Worm (Caenorhabditis elegans) whole organism, late embryonic: ENCODE results near the gene mtpn-1.
A peak's percentile ranks its signal among the peaks of the same experiment; 100 is the strongest.

Experiments used
- Y22D7AL.16 ChIP-seq: sonication (generic microtip); optimal IDR thresholded peaks from 2 replicates; lab custom pipeline; 2016; ENCODE audit warnings: missing genetic modification characterization, missing compliant biosample characterization
- ahr-1 ChIP-seq: sonication (generic microtip); optimal IDR thresholded peaks from 2 replicates; lab custom pipeline; 2016; ENCODE audit warnings: missing genetic modification characterization, missing compliant biosample characterization
- ama-1 ChIP-seq: fragments of 150-350 bp; optimal IDR thresholded peaks from 2 replicates; lab custom pipeline; 2014
- ceh-18 ChIP-seq: sonication (generic microtip); optimal IDR thresholded peaks from 2 replicates; lab custom pipeline; 2016; ENCODE audit warnings: missing genetic modification characterization, missing compliant biosample characterization
- ceh-30 ChIP-seq: fragments of 150-350 bp; optimal IDR thresholded peaks from 2 replicates; lab custom pipeline; 2014; ENCODE audit warnings: missing biosample characterization, missing genetic modification characterization
- ceh-31 ChIP-seq: sonication (generic microtip); optimal IDR thresholded peaks from 2 replicates; lab custom pipeline; 2016; ENCODE audit warnings: missing genetic modification characterization, missing compliant biosample characterization
- ceh-34 ChIP-seq: sonication (generic microtip); optimal IDR thresholded peaks from 2 replicates; lab custom pipeline; 2016; ENCODE audit warnings: mild to moderate bottlenecking, missing genetic modification characterization, missing compliant biosample characterization
- ceh-6 ChIP-seq: fragments of 200-800 bp; sonication (Bioruptor generic); optimal IDR thresholded peaks from 2 replicates; lab custom pipeline; 2018; ENCODE audit warnings: mild to moderate bottlenecking, missing genetic modification characterization, missing compliant biosample characterization
- dmd-4 ChIP-seq: sonication (generic microtip); optimal IDR thresholded peaks from 2 replicates; lab custom pipeline; 2016; ENCODE audit warnings: borderline replicate concordance, missing genetic modification characterization, missing compliant biosample characterization
- dve-1 ChIP-seq: sonication (generic microtip); optimal IDR thresholded peaks from 2 replicates; lab custom pipeline; 2017; ENCODE audit warnings: antibody characterized with exemption, mild to moderate bottlenecking, missing genetic modification characterization, missing compliant biosample characterization
- elt-2 ChIP-seq: sonication (generic microtip); optimal IDR thresholded peaks from 2 replicates; lab custom pipeline; 2016; ENCODE audit warnings: missing genetic modification reagents, missing genetic modification characterization, missing compliant biosample characterization
- ets-4 ChIP-seq: sonication (generic microtip); optimal IDR thresholded peaks from 2 replicates; lab custom pipeline; 2016; ENCODE audit warnings: missing genetic modification characterization, missing compliant biosample characterization
- fax-1 ChIP-seq: sonication (generic microtip); optimal IDR thresholded peaks from 2 replicates; lab custom pipeline; 2016; ENCODE audit warnings: missing genotype, missing genetic modification characterization, missing compliant biosample characterization
- hlh-30 ChIP-seq: sonication (generic microtip); optimal IDR thresholded peaks from 2 replicates; lab custom pipeline; 2017; ENCODE audit warnings: antibody characterized with exemption, missing genetic modification characterization, missing compliant biosample characterization; ENCODE audit not compliant: insufficient read depth
- hlh-6 ChIP-seq: sonication (generic microtip); optimal IDR thresholded peaks from 2 replicates; lab custom pipeline; 2016; ENCODE audit warnings: missing genotype, missing genetic modification characterization, missing compliant biosample characterization
- hlh-8 ChIP-seq: sonication (generic microtip); optimal IDR thresholded peaks from 2 replicates; lab custom pipeline; 2016; ENCODE audit warnings: missing genotype, missing genetic modification characterization, missing compliant biosample characterization
- mec-3 ChIP-seq: sonication (generic microtip); optimal IDR thresholded peaks from 2 replicates; lab custom pipeline; 2016; ENCODE audit warnings: borderline replicate concordance, missing genetic modification characterization, missing compliant biosample characterization
- nfya-1 ChIP-seq: sonication (generic microtip); optimal IDR thresholded peaks from 2 replicates; lab custom pipeline; 2017; ENCODE audit warnings: missing genetic modification characterization, mild to moderate bottlenecking, missing compliant biosample characterization, antibody characterized with exemption, moderate library complexity
- pag-3 ChIP-seq: sonication (generic microtip); optimal IDR thresholded peaks from 2 replicates; lab custom pipeline; 2016; ENCODE audit warnings: missing compliant biosample characterization, missing genetic modification characterization, borderline replicate concordance
- pat-9 ChIP-seq: fragments of 200-800 bp; sonication (Bioruptor generic); optimal IDR thresholded peaks from 2 replicates; lab custom pipeline; 2018; ENCODE audit warnings: mild to moderate bottlenecking, missing genetic modification characterization, moderate library complexity, missing compliant biosample characterization
- pax-1 ChIP-seq: fragments of 150-350 bp; optimal IDR thresholded peaks from 2 replicates; lab custom pipeline; 2014; ENCODE audit warnings: missing biosample characterization, missing genetic modification characterization
- pros-1 ChIP-seq: fragments of 150-350 bp; optimal IDR thresholded peaks from 2 replicates; lab custom pipeline; 2014; ENCODE audit warnings: missing biosample characterization, missing genetic modification reagents, missing genetic modification characterization
- ref-2 ChIP-seq: sonication (generic microtip); optimal IDR thresholded peaks from 2 replicates; lab custom pipeline; 2016; ENCODE audit warnings: missing genetic modification characterization, missing compliant biosample characterization
- sdc-2 ChIP-seq: sonication (generic microtip); optimal IDR thresholded peaks from 2 replicates; lab custom pipeline; 2016; ENCODE audit warnings: missing genotype, missing genetic modification characterization, missing compliant biosample characterization
- sox-4 ChIP-seq: sonication (generic microtip); optimal IDR thresholded peaks from 2 replicates; lab custom pipeline; 2017; ENCODE audit warnings: mild to moderate bottlenecking, missing genetic modification characterization, inconsistent platforms, missing compliant biosample characterization
- syd-9 ChIP-seq: sonication (generic microtip); optimal IDR thresholded peaks from 2 replicates; lab custom pipeline; 2016; ENCODE audit warnings: mild to moderate bottlenecking, missing genetic modification characterization, moderate library complexity, missing compliant biosample characterization
- tbx-7 ChIP-seq: sonication (generic microtip); optimal IDR thresholded peaks from 2 replicates; lab custom pipeline; 2016; ENCODE audit warnings: missing genotype, missing genetic modification characterization, missing compliant biosample characterization
- unc-3 ChIP-seq, 2 experiments: fragments of 200-800 bp in 1 of 2; sonication (Bioruptor generic) in 1 of 2; sonication (generic microtip) in 1 of 2; conservative IDR thresholded peaks in 1 of 2; optimal IDR thresholded peaks in 1 of 2; 2 replicates each; pipeline versions ENCODE4 v1.3.6 to Lab custom; 2016 to 2022; ENCODE audit warnings: missing compliant biosample characterization in 2 of 2, missing genetic modification characterization in 2 of 2, missing genetic modification reagents in 1 of 2
- unc-42 ChIP-seq: sonication (generic microtip); optimal IDR thresholded peaks from 2 replicates; lab custom pipeline; 2016; ENCODE audit warnings: missing genotype, missing genetic modification characterization, missing compliant biosample characterization
- unc-55 ChIP-seq: sonication (generic microtip); optimal IDR thresholded peaks from 2 replicates; lab custom pipeline; 2017; ENCODE audit warnings: missing biosample characterization, missing genetic modification reagents, missing genetic modification characterization
- unc-86 ChIP-seq: sonication (generic microtip); optimal IDR thresholded peaks from 2 replicates; lab custom pipeline; 2016; ENCODE audit warnings: missing genetic modification characterization, missing compliant biosample characterization
- zip-5 ChIP-seq: sonication (generic microtip); optimal IDR thresholded peaks from 2 replicates; lab custom pipeline; 2016; ENCODE audit warnings: missing genetic modification characterization, missing compliant biosample characterization
- ztf-16 ChIP-seq: sonication (generic microtip); optimal IDR thresholded peaks from 2 replicates; lab custom pipeline; 2017; ENCODE audit warnings: missing genetic modification characterization, missing compliant biosample characterization

mtpn-1 gene

DNA sequence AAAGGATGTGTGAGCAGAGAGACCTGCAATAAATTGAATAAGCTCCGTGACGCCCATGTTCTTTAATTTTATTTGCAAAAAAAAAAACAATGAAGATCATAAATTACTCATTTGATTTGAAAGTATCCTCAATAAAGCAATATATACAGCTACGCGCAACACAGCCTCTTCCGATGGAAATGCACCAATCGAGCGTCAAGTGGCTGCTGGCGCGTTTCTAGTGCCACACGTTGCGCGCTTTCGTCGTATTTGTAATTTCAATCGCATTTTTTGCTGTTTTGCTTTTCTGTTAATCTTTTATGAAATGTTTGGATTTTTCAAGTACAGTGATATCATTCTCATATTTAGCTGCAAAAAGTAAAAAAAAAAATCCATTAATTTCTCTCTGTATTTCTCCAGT lies 25.0 kb upstream of the mtpn-1 start:
- TF ChIP-seq sdc-2 (tag; lab: Kevin White, UChicago) (peak; percentile 2), ama-1 (lab: Kevin White, UChicago) (no peak), ref-2 (tag; lab: Kevin White, UChicago) (no peak), ceh-31 (tag; lab: Kevin White, UChicago) (peak; percentile 26), ztf-16 (tag; lab: Kevin White, UChicago) (no peak), sox-4 (tag; lab: Kevin White, UChicago) (no peak), Y22D7AL.16 (tag; lab: Kevin White, UChicago) (no peak)

ce11 chrX:2385453-2385852 lies 21.8 kb upstream of the mtpn-1 start, which contains the start of gene F47G3.1:
TSS of gene F47G3.1 (plus strand) at chrX:2385753.
- TF ChIP-seq syd-9 (tag; lab: Kevin White, UChicago) (no peak), ceh-30 (no peak), unc-55 (GFP tag; lab: Kevin White, UChicago) (no peak), dmd-4 (tag; lab: Kevin White, UChicago) (no peak), unc-3 (GFP tag; conservative IDR thresholded peaks at IDR 0.05; lab: Robert Waterston, UW) (no peak), unc-3 (tag; optimal IDR thresholded peaks at IDR 0.05; lab: Kevin White, UChicago) (no peak), zip-5 (no peak), ceh-34 (tag; lab: Kevin White, UChicago) (no peak), mec-3 (tag; lab: Kevin White, UChicago) (no peak), tbx-7 (tag; lab: Kevin White, UChicago) (no peak), pros-1 (tag; lab: Kevin White, UChicago) (no peak), hlh-30 (tag; lab: Kevin White, UChicago) (no peak), pax-1 (tag; lab: Kevin White, UChicago) (no peak)

DNA sequence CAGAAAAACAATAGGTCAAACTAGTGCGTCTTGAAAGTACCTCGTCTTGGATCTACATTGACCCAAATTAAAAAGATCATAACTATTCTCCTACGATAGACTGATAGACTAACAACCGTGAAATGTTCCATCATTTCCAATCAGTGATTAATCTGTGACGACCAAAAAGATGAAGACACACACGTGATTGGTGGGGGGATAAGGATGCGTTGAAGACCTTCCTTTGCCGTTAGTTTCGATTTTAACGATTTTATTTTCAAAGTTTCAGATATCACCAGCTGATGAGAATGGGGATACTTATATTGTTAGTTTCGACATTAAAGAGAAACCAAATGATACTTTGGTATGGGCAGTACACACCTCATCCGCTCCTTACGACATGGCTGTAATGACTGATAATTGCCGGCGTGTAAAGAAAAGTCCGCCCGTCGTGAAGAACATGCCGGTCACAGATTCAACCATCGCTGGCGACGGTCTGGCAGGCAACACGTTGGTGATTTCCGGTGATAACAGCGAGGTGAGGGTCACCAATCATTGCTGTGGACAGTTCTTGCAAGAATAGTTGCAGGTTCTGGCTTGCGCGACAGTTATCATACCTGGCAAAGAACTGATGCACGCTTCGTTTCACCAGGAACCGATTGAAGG lies 20.2 kb upstream of the mtpn-1 start:
- TF ChIP-seq fax-1 (tag; lab: Kevin White, UChicago) (no peak), pros-1 (tag; lab: Kevin White, UChicago) (no peak), ceh-18 (tag; lab: Kevin White, UChicago) (no peak), ets-4 (tag; lab: Kevin White, UChicago) (no peak), elt-2 (tag; lab: Kevin White, UChicago) (no peak), pat-9 (tag; lab: Kevin White, UChicago) (no peak), unc-86 (tag; lab: Kevin White, UChicago) (no peak), mec-3 (tag; lab: Kevin White, UChicago) (no peak)

DNA sequence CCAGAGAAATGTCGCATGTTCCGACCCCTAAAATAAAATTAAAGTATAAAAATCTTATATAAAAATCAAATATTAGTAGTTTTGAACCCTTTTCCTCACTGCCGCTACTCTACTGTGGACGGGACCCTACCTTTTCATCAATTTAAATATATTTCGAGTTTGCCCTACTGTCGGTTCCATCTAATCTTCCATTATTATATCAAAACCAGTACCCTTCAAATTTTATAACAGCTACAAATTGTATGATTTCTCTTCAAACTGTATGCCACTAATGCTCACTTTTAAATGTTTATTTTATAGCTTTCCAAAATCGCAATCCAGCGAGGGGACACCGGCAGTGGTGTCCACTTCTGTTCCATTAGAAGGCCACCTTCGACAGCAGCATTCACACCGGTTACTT lies 12.3 kb upstream of the mtpn-1 start, which contains the start of gene C43H6.6:
C43H6.6 (plus strand) TSS at position 301 of the 400 bp plus-strand sequence.
- TF ChIP-seq tbx-7 (tag; lab: Kevin White, UChicago): no peak
- TF ChIP-seq mec-3 (tag; lab: Kevin White, UChicago): no peak
- no peak for TF ChIP-seq pros-1 (tag; lab: Kevin White, UChicago)
- TF ChIP-seq hlh-6: no peak
- no peak for TF ChIP-seq unc-86 (tag; lab: Kevin White, UChicago)
- no peak for TF ChIP-seq nfya-1 (tag; lab: Kevin White, UChicago)
- TF ChIP-seq pag-3 (tag; lab: Kevin White, UChicago): no peak
- TF ChIP-seq dve-1 (tag; lab: Kevin White, UChicago): no peak
- TF ChIP-seq hlh-30 (tag; lab: Kevin White, UChicago): no peak
- no peak for TF ChIP-seq ceh-31 (tag; lab: Kevin White, UChicago)
- TF ChIP-seq ztf-16 (tag; lab: Kevin White, UChicago): no peak
- TF ChIP-seq dmd-4 (tag; lab: Kevin White, UChicago): no peak
- TF ChIP-seq, all 69 proteins: peak for 0

- TF ChIP-seq ceh-31 (tag; lab: Kevin White, UChicago): peak; percentile 47
- TF ChIP-seq hlh-30 (tag; lab: Kevin White, UChicago): peak; percentile 36
- no peak for TF ChIP-seq fax-1 (tag; lab: Kevin White, UChicago)
- peak; percentile 85 for TF ChIP-seq nfya-1 (tag; lab: Kevin White, UChicago)
- peak; percentile 33 for TF ChIP-seq sdc-2 (tag; lab: Kevin White, UChicago)
- TF ChIP-seq unc-55 (GFP tag; lab: Kevin White, UChicago): peak; percentile 71
- TF ChIP-seq ahr-1 (tag; lab: Kevin White, UChicago): no peak
- TF ChIP-seq unc-42 (tag; lab: Kevin White, UChicago): peak; percentile 40
- no peak for TF ChIP-seq ceh-30
- TF ChIP-seq ceh-6 (GFP tag; lab: Kevin White, UChicago): no peak
- TF ChIP-seq hlh-8 (tag; lab: Kevin White, UChicago): no peak
These were observed 5.4 kb upstream of the mtpn-1 start, which contains the start of gene dhhc-9 for ce11 chrX:2401883-2402282. TSS of gene dhhc-9 (minus strand) at chrX:2402036.
